Fruit fly (Drosophila melanogaster): ENCODE data around the gene CG3434.
A peak's percentile ranks its signal among the peaks of the same experiment; 100 is the strongest.

CG3434 gene

DNA sequence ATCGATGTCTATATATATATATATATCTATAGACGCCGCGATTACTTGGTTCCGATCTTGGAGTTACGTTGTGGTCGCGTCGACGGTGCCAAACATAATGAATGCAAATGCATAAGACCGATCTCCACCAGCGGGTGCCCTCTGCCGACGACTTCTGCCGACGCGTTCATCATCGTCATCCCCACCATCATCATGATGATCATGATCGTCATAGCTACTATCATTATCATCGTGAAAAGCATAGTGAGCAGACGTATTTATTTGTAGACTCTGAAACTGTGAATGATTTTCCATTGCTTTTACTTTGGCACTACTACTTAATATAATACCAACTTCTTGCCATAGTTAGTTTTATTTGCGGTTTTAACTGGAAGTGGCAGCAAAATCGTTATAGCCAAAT, 31.5 kb upstream of the CG3434 start, which contains the start of gene CG32037:
Gene CG32037, minus strand, starts transcription at position 101 of the 400 bp plus-strand sequence.
- TF ChIP-seq noc (tag; optimal IDR thresholded peaks at IDR 0.05): no peak

DNA sequence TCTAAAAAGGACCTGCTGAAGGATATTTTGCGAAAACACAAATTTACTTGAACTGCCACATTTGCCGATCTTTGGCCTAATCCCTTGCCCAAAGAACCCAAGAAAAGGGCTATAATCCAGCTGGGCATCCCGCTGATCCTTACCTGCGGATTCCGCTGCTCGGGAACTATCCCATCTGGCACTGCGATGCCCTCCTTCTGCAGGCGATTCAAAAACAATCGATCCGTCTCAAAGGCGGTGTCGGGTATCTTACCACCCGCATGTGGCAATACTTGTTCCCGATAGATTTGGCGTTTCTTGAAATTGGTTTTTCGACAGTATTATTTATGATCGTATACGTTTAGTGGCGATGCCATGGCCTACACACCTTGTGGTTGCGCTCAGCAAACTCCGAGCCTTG, 30.7 kb upstream of the CG3434 start:
- no peak for TF ChIP-seq noc (tag; optimal IDR thresholded peaks at IDR 0.05)

DNA sequence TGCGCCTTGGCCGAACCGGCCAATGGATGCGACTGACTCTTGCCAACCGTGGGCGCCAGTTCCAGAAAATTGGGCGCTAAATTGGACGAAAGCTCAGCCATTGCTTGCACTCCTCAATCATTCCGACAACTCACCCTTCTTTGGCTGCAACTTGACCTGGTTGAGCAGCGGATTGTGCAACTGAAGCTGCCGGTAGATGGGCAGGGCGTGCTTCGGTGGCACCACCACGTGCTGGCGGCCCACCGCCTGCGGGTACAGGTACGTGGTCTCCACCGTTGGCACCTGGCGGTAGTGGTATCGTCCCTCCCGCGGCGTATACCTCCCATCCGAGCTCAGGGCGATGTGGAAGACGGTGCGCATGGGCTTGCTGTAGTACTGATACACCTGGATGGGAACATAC, 29.8 kb upstream of the CG3434 start:
- no peak for TF ChIP-seq noc (tag; optimal IDR thresholded peaks at IDR 0.05)

DNA sequence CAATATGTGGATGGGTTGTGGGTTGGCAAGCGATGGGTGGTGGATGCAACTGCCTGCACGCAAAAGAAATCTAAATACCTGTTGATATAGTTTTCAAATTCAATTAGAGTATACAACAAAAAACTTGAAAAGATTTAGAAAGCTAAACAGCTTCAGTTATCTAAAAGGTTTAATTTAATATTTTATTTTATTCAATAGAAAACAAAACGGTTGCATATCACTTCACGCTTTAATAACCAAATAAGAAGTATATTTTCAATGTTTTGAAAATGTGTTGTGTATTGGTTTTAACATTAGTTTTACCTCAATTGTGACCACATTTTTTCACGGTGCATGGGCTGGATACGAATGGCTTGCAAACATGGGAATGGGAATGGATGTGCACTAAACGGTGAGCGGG, 29.0 kb upstream of the CG3434 start:
- no peak for TF ChIP-seq noc (tag; optimal IDR thresholded peaks at IDR 0.05)

DNA sequence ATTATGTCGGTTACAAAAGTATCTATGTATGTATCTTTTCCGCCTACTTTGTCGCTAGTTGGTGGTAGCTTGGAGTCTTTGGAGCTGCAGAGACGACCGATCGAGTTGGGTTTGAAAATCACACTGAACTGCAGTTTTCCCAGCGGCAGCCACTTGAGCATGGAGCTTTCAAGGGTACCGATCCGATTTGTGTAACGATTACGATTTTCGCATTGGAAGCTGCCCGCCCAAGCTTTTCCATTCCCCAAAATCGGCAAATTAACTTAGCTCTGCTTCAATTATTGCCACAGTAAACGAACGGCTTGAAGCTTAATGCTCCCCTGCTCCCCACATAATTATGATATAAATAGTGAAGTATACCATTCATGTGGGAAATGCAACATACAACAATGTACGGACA, 28.5 kb upstream of the CG3434 start, which contains the start of gene CG32036:
Gene CG32036, minus strand, starts transcription at position 101 of the 400 bp plus-strand sequence.
- TF ChIP-seq noc (tag; optimal IDR thresholded peaks at IDR 0.05): no peak

DNA sequence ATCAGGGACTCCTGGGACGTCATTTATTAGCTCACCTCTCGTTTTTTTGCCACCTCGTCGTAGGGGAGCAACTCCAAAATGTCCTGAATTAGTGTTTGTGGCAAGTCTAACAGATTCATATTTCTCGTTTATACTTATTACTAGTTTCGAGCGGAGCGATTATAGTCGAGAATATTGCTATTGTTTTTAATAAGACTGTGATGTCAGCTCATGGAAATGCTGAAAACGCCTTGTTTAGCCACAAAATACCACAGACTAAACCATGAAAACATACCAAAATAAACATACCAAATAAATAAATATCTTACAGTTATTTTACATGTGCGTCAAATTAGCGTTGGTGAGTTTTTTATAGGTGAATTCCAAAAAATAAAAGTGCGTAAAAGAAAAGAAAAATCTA, 27.0 kb upstream of the CG3434 start, which contains the start of gene pall:
Gene pall, minus strand, starts transcription at position 205 of the 400 bp plus-strand sequence.
- no peak for TF ChIP-seq noc (tag; optimal IDR thresholded peaks at IDR 0.05)

DNA sequence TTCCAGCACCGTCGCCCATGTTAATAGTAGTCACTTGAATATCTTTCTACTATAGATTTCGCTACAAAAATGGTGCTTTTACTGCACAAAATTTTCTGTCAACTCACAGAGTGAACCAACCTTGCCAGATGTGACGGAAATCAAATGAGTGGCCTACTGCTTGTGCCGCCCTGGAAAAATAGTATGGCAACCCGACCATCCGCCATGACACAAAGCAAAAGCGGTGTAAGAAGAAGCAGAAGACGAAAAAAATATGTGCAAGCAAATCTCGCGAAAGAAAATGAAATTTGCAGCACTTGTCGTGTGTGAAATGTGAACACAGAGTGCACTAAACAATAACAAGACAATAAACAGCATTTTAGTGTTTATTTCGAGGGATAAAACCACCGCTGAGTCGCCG, 16.2 kb upstream of the CG3434 start, which contains the start of the genes Uch-L5 and Jarid2:
Gene Uch-L5, minus strand, starts transcription at position 137 of the 400 bp plus-strand sequence.
Gene Jarid2, plus strand, starts transcription at position 210 of the 400 bp plus-strand sequence.
- TF ChIP-seq noc (tag; optimal IDR thresholded peaks at IDR 0.05): no peak

DNA sequence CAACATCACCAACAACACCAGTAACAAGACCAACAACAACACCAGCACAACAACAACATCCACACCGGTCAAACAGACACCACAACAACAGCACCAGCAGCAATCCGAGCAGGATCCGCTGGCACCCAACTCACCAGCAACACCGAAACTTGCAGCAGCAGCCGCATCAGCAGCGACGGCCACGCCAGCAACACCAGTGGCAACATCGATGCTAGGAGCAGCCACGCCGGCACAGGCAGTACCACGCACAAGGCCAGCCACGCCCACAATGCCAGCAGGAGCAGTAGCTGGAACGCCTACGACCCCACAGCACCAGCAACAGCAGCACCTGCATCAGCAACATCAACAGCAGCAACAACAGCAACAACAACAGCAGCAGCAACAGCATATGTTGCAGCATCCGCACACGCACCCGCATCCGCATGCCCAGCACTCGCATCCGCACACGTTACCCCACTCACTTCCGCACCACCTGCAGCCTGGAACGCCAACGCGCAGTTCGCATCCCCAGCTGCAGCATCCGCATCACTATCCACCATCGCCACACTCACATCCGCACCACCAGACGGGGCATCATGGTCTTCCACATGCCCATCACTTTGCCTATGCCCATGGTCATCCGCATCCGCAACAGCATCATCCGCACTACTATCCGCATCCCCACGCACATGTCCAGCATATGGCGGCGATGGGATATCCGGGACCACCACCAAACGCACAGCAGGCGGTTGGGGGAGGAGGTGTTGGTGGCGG, 10.7 kb upstream of the CG3434 start:
- TF ChIP-seq noc (tag; optimal IDR thresholded peaks at IDR 0.05): no peak

DNA sequence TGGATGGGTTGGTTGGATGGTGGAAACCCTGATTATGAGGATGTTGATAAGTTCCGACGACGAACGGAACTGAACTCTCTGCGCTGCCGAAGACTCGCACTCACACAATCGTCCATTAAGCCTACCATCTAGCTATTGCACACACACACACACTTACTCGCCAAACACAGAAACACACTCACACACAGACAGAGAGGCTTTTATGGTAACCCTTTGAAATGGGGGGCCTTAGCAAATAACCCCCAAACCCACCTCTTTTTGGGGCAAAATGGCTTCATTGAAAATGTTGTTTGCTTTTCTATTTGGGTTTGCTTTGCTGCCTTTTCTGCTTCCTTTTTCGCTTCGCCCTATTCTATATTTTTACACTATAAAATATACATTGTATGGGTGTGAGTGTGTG, 8.5 kb upstream of the CG3434 start:
- TF ChIP-seq noc (tag; optimal IDR thresholded peaks at IDR 0.05): no peak

DNA sequence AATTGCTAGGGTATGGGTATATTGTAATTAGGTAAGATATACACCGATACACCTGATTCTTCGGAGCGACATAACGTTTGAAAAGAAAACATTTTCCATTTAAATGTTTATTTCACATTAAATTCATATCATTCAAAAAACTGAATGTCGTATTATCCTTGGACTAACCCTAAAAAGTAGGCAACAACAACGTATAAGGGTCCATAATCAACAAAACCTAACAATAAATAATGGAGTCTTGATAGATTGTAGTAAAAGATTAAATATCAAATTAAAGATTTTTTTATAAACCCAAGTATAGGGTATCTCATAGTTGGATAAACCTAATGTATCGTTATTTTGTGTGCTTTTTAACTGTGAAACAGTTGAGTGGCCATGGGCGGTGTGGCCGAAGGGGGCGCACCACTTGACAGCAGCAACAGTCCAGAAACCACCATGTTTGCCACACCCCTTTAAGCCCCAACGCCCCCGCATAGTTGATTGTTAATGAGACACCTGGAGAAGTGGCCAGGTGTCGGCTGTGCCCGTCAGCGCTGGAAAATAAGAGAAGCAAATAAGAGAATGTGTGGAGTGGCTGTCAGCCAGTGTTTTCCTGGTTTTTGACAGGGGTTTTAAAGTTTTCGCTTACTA, 7.8 kb upstream of the CG3434 start:
- TF ChIP-seq noc (tag; optimal IDR thresholded peaks at IDR 0.05): peak; percentile 22

DNA sequence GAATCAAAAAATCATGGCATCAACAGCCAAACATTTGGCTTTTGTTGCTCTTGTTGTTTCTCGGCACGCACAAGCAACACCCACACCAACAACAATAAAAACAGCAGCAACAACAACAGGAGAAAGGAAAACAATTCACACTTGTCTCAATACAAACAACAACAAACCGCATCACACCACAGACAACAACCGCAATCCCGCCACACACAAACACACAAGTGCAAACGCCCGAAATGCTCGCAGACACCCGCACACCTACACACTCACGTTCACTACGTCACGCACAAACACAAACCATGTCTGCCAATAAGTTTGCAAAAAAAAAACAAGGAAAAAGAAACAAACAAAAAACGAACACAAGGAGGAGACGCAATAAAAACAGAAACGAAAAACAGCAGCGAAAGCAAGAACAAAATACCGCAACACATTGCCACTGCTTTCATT, 7.2 kb upstream of the CG3434 start:
- no peak for TF ChIP-seq noc (tag; optimal IDR thresholded peaks at IDR 0.05)

DNA sequence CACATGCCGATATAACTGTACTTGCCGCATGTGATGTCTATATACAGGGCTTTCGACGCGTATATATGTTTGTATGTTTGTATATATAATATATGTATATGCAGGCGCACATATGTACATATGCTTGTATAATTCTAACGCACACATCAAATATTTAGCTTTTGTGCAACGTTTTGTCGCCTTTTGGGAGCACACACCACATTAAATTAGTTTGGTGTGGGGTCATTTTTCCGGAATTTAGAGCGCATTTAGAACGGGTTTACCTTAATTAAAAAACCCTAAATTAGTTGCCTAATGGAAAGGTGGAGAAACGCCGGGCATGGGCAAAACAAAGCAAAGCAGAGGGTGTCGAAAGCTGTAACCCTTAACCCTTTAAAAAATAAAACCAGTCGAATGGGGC, 6.7 kb upstream of the CG3434 start:
- no peak for TF ChIP-seq noc (tag; optimal IDR thresholded peaks at IDR 0.05)

DNA sequence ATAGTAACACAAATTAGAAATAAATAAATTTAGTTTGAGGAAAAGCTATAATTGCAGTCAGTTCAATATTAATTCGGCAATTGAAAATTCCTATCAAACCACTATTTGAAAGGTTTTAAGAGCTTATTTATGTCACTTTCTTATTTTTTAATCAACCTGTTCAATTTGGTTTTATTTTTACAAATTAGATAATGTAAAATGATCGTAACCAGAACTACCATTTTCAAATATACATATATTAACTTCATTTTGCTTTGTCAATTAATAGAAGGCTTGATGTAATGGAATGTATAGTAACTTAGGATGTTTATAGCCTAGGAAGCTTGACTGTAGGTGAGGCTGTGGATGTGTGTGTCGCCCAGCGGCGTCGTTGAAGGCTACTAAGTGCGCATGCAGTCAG, 6.0 kb upstream of the CG3434 start:
- TF ChIP-seq noc (tag; optimal IDR thresholded peaks at IDR 0.05): peak; percentile 1

DNA sequence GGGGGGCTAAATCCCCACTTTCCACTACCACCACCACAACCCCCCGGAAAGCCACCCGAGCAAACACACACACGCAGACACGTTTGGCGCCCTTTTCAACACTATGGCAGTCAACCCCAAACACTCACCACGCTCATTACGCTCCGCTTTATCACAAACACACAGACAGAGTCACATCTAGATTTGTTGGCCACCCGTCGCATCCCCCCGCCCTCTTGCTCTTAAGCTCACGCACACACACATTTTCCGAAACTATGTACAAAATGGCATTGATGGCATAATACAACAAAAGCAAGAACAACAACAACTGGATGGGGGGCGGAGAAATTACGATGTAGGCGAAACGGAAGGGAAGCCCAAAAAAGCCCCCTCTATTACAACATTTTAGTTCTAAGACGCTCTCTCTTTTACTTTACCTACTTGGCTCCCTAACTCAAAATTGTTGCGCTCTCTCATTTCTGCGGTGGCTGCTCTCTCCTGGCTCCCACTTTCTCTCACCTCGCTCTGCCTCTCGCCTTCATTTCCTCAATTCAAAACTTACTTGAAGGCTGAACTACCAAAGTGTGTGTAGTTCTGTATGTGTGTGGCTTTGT, 5.1 kb upstream of the CG3434 start:
- TF ChIP-seq noc (tag; optimal IDR thresholded peaks at IDR 0.05): no peak

DNA sequence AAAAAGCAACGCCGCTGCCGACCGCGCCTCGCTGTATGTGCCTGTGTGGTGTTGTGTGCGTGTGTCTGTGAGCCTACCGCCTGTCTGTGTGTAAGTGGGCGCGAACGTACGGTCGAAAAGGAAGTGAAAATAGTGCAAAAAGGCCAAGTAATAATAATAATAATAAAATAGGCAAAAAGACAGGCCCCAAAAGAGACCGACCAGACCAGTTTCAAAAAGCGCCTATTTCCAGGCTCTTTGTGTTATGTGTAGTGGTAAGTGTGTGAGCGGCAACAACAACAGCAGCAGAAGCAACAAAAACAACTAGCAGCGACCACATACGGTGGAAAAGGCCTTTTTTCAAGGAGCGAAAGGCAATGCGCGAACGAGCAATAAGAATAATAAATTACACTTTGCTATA, 2.2 kb upstream of the CG3434 start:
- TF ChIP-seq noc (tag; optimal IDR thresholded peaks at IDR 0.05): no peak

DNA sequence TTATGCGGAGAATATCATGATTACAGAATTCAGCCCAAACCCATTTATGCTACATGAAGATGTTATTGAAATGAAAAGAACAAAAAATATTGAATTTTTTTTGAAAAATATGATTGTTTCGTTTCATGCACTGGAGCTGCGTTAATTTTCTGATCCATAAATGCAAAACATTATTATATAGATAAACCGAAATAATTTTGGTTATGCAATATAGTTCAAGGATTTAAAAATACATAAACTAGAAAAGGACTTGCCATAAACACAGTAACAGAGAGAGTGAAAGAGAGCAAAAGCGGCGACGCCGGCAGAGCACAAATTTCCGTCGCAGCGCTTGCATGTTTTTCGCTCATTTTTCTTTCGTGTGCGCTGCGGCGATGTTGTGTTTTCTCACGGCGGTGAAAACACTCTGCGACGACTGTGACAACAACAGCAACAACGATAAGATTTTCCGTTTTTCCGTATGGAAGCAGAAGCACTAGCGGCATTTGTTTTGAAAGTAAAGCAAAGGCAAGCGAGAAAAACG, 1.7 kb upstream of the CG3434 start:
- TF ChIP-seq noc (tag; optimal IDR thresholded peaks at IDR 0.05): peak; percentile 85
